Fruit fly (Drosophila melanogaster) Kc167 (cell line): ENCODE results near the gene CG15034.

Source experiments
- Myc ChIP-seq: fragments of >200 bp; optimal IDR thresholded peaks from 2 replicates; lab custom pipeline; 2017; ENCODE audit warnings: missing external identifiers
- Sin3A ChIP-seq: fragments of >200 bp; optimal IDR thresholded peaks from 2 replicates; lab custom pipeline; 2018; ENCODE audit warnings: missing external identifiers
- h ChIP-seq: fragments of >200 bp; optimal IDR thresholded peaks from 3 replicates; lab custom pipeline; 2018; ENCODE audit warnings: missing external identifiers
- insv ChIP-seq: fragments of >200 bp; optimal IDR thresholded peaks from 3 replicates; lab custom pipeline; 2018; ENCODE audit warnings: missing external identifiers
- psq ChIP-seq: fragments of >200 bp; optimal IDR thresholded peaks from 2 replicates; lab custom pipeline; 2017; ENCODE audit warnings: missing external identifiers
- ttk ChIP-seq: sonication (Bioruptor generic); optimal IDR thresholded peaks from 2 replicates; lab custom pipeline; 2017; ENCODE audit warnings: missing external identifiers

dm6 chrX:7336962-7337844, 10.1 kb downstream of the CG15034 start, which contains the start of gene CBP:
- TF ChIP-seq psq (lab: Kevin White, UChicago) (no peak), ttk (lab: Kevin White, UChicago) (no peak), insv (lab: Kevin White, UChicago) (no peak), h (lab: Kevin White, UChicago) (no peak), Myc (lab: Kevin White, UChicago) (no peak), Sin3A (no peak)
